Worm (Caenorhabditis elegans) whole organism, midembryonic: Measurements from ENCODE around the gene clec-151.

ENCODE experiments used
- T22C8.4 ChIP-seq: fragments of 200-800 bp; sonication (Bioruptor generic); IDR thresholded peaks from 2 replicates; pipeline ENCODE4 v1.3.6; 2022; ENCODE audit warnings: missing genetic modification characterization, missing compliant biosample characterization
- cog-1 ChIP-seq: sonication (generic microtip); optimal IDR thresholded peaks from 2 replicates; lab custom pipeline; 2016; ENCODE audit warnings: missing genetic modification characterization, missing compliant biosample characterization
- flt-1 ChIP-seq: fragments of 200-800 bp; sonication (Bioruptor generic); IDR thresholded peaks from 2 replicates; pipeline ENCODE4 v1.3.6; 2022; ENCODE audit warnings: missing genetic modification characterization, missing compliant biosample characterization
- klf-2 ChIP-seq: fragments of 200-800 bp; sonication (Bioruptor generic); conservative IDR thresholded peaks from 2 replicates; pipeline ENCODE4 v1.3.6; 2022; ENCODE audit warnings: missing genetic modification reagents, missing genetic modification characterization, missing compliant biosample characterization
- med-1 ChIP-seq: sonication (generic microtip); optimal IDR thresholded peaks from 2 replicates; lab custom pipeline; 2017; ENCODE audit warnings: missing genetic modification characterization, mild to moderate bottlenecking, missing compliant biosample characterization, antibody characterized with exemption, missing genetic modification reagents; ENCODE audit not compliant: insufficient read depth
- ref-1 ChIP-seq: fragments of 200-800 bp; sonication (Bioruptor generic); conservative IDR thresholded peaks from 2 replicates; pipeline ENCODE4 v1.3.6; 2022; ENCODE audit warnings: missing genetic modification reagents, missing genetic modification characterization, missing compliant biosample characterization
- ztf-23 ChIP-seq: fragments of 200-800 bp; sonication (Bioruptor generic); IDR thresholded peaks from 2 replicates; pipeline ENCODE4 v1.3.6; 2022; ENCODE audit warnings: missing genetic modification reagents, missing genetic modification characterization, missing compliant biosample characterization

ce11 chrIII:4659426-4659825 is 31.2 kb downstream of the clec-151 start:
- no peak for TF ChIP-seq med-1
- TF ChIP-seq T22C8.4 (GFP tag; lab: Robert Waterston, UW) = no peak
- no peak for TF ChIP-seq cog-1 (tag; lab: Kevin White, UChicago)
- no peak for TF ChIP-seq flt-1 (GFP tag; lab: Robert Waterston, UW)
- TF ChIP-seq klf-2 (GFP tag; lab: Robert Waterston, UW) = no peak
- no peak for TF ChIP-seq ref-1 (GFP tag; lab: Robert Waterston, UW)
- TF ChIP-seq ztf-23 (GFP tag; lab: Robert Waterston, UW) = no peak
